Fruit fly (Drosophila melanogaster) whole organism, embryonic: ENCODE data around the gene AlkB.

Experiments
- Bteb2 ChIP-seq: fragments of 200-800 bp; sonication (Bioruptor generic); optimal IDR thresholded peaks from 2 replicates; lab custom pipeline; 2016; ENCODE audit warnings: missing biosample characterization, missing genetic modification characterization
- CG10147 ChIP-seq: fragments of 200-800 bp; sonication (Bioruptor generic); optimal IDR thresholded peaks from 2 replicates; lab custom pipeline; 2019; ENCODE audit warnings: missing biosample characterization, mild to moderate bottlenecking, missing genetic modification characterization, moderate library complexity
- CG10462 ChIP-seq: fragments of 200-800 bp; sonication (Bioruptor generic); optimal IDR thresholded peaks from 2 replicates; lab custom pipeline; 2016; ENCODE audit warnings: missing biosample characterization, missing genetic modification characterization
- CG11695 ChIP-seq: fragments of 200-800 bp; sonication (Bioruptor generic); IDR thresholded peaks from 3 replicates; pipeline ENCODE4 v1.3.6; 2022; ENCODE audit warnings: missing biosample characterization, missing genetic modification characterization
- CG12659 ChIP-seq: fragments of 200-800 bp; sonication (Bioruptor generic); optimal IDR thresholded peaks from 3 replicates; lab custom pipeline; 2017; ENCODE audit warnings: mild to moderate bottlenecking, missing biosample characterization, missing genetic modification reagents, missing genetic modification characterization
- CG13123 ChIP-seq: fragments of 200-800 bp; sonication (Bioruptor generic); optimal IDR thresholded peaks from 2 replicates; lab custom pipeline; 2016; ENCODE audit warnings: missing biosample characterization, missing genetic modification characterization
- CG13287 ChIP-seq: fragments of 200-800 bp; sonication (Bioruptor generic); IDR thresholded peaks from 2 replicates; pipeline ENCODE4 v1.3.6; 2022; ENCODE audit warnings: missing biosample characterization, missing genetic modification characterization; ENCODE audit not compliant: partially characterized antibody
- CG15514 ChIP-seq: fragments of 200-800 bp; sonication (Bioruptor generic); optimal IDR thresholded peaks from 3 replicates; lab custom pipeline; 2017; ENCODE audit warnings: missing biosample characterization, missing genetic modification characterization, mild to moderate bottlenecking, moderate library complexity, missing genetic modification reagents
- CG1647 ChIP-seq: fragments of 200-800 bp; sonication (Bioruptor generic); optimal IDR thresholded peaks from 3 replicates; lab custom pipeline; 2016; ENCODE audit warnings: missing biosample characterization, missing genetic modification characterization
- CG17385 ChIP-seq: fragments of 200-800 bp; sonication (Bioruptor generic); optimal IDR thresholded peaks from 3 replicates; lab custom pipeline; 2018; ENCODE audit warnings: missing biosample characterization, mild to moderate bottlenecking, missing genetic modification characterization
- CG1792 ChIP-seq: fragments of 200-800 bp; sonication (Bioruptor generic); optimal IDR thresholded peaks from 2 replicates; lab custom pipeline; 2016; ENCODE audit warnings: missing biosample characterization, missing genetic modification characterization
- CG18764 ChIP-seq: fragments of 200-800 bp; sonication (Bioruptor generic); optimal IDR thresholded peaks from 3 replicates; lab custom pipeline; 2016; ENCODE audit warnings: missing biosample characterization, missing genetic modification characterization
- CG2889 ChIP-seq: fragments of 200-800 bp; sonication (Bioruptor generic); IDR thresholded peaks from 3 replicates; pipeline ENCODE4 v1.3.6; 2022; ENCODE audit warnings: missing biosample characterization, missing genetic modification characterization
- CG33213 ChIP-seq: fragments of 200-800 bp; sonication (Bioruptor generic); optimal IDR thresholded peaks from 3 replicates; lab custom pipeline; 2016; ENCODE audit warnings: missing biosample characterization, missing genetic modification characterization
- CG34224 ChIP-seq: fragments of 200-800 bp; sonication (Bioruptor generic); IDR thresholded peaks from 3 replicates; pipeline ENCODE4 v1.3.6; 2022; ENCODE audit warnings: missing biosample characterization, missing genetic modification characterization; ENCODE audit not compliant: partially characterized antibody
- CG3838 ChIP-seq: fragments of 200-800 bp; sonication (Bioruptor generic); optimal IDR thresholded peaks from 3 replicates; lab custom pipeline; 2016; ENCODE audit warnings: missing biosample characterization, missing genetic modification characterization
- CG5245 ChIP-seq: fragments of 200-800 bp; sonication (Bioruptor generic); optimal IDR thresholded peaks from 3 replicates; lab custom pipeline; 2016; ENCODE audit warnings: missing biosample characterization, missing genetic modification characterization
- CG9727 ChIP-seq: fragments of 200-800 bp; sonication (Bioruptor generic); optimal IDR thresholded peaks from 3 replicates; lab custom pipeline; 2017; ENCODE audit warnings: missing biosample characterization, mild to moderate bottlenecking, missing genetic modification characterization
- Camta ChIP-seq: fragments of 200-800 bp; sonication (Bioruptor generic); optimal IDR thresholded peaks from 2 replicates; lab custom pipeline; 2016; ENCODE audit warnings: missing biosample characterization, missing genetic modification characterization
- HLH3B ChIP-seq: fragments of 200-800 bp; sonication (Bioruptor generic); IDR thresholded peaks from 2 replicates; pipeline ENCODE4 v1.3.6; 2022; ENCODE audit warnings: missing biosample characterization, missing genetic modification characterization
- HLH54F ChIP-seq: fragments of 200-800 bp; sonication (Bioruptor generic); optimal IDR thresholded peaks from 3 replicates; lab custom pipeline; 2016; ENCODE audit warnings: missing biosample characterization, missing genetic modification characterization
- HLHmδ ChIP-seq: fragments of 200-800 bp; sonication (Bioruptor generic); optimal IDR thresholded peaks from 2 replicates; lab custom pipeline; 2018; ENCODE audit warnings: missing biosample characterization, mild to moderate bottlenecking, missing genetic modification characterization, moderate library complexity
- HmgD ChIP-seq: fragments of 200-800 bp; sonication (Bioruptor generic); optimal IDR thresholded peaks from 3 replicates; lab custom pipeline; 2016; ENCODE audit warnings: missing biosample characterization, missing genetic modification characterization
- HmgZ ChIP-seq: fragments of 200-800 bp; sonication (Bioruptor generic); optimal IDR thresholded peaks from 2 replicates; lab custom pipeline; 2018; ENCODE audit warnings: missing biosample characterization, mild to moderate bottlenecking, missing genetic modification characterization
- Hmr ChIP-seq: fragments of 200-800 bp; sonication (Bioruptor generic); optimal IDR thresholded peaks from 3 replicates; lab custom pipeline; 2017; ENCODE audit warnings: mild to moderate bottlenecking, missing biosample characterization, missing genetic modification reagents, missing genetic modification characterization
- Hr51 ChIP-seq, 2 experiments: fragments of 200-800 bp; sonication (Bioruptor generic); optimal IDR thresholded peaks; 2 replicates in 1 of 2; 3 replicates in 1 of 2; lab custom pipeline; 2016 to 2018; ENCODE audit warnings: missing biosample characterization in 2 of 2, missing genetic modification characterization in 2 of 2, mild to moderate bottlenecking in 1 of 2, moderate library complexity in 1 of 2
- NK7.1 ChIP-seq: fragments of 200-800 bp; sonication (Bioruptor generic); optimal IDR thresholded peaks from 3 replicates; lab custom pipeline; 2016; ENCODE audit warnings: missing biosample characterization, missing genetic modification characterization
- Nf-YA ChIP-seq: fragments of 200-800 bp; sonication (Bioruptor generic); IDR thresholded peaks from 2 replicates; pipeline ENCODE4 v1.3.6; 2022; ENCODE audit warnings: missing biosample characterization, missing genetic modification characterization
- Nf-YB ChIP-seq: fragments of 200-800 bp; sonication (Bioruptor generic); optimal IDR thresholded peaks from 3 replicates; lab custom pipeline; 2019; ENCODE audit warnings: missing biosample characterization, mild to moderate bottlenecking, missing genetic modification characterization, moderate library complexity
- Nf-YC ChIP-seq: fragments of 200-800 bp; optimal IDR thresholded peaks from 3 replicates; lab custom pipeline; 2019; ENCODE audit warnings: missing biosample characterization, mild to moderate bottlenecking, missing genetic modification characterization, moderate library complexity
- Rfx ChIP-seq: fragments of 200-800 bp; sonication (Bioruptor generic); IDR thresholded peaks from 2 replicates; pipeline ENCODE4 v1.3.6; 2022; ENCODE audit warnings: missing biosample characterization, missing genetic modification characterization
- amos ChIP-seq: fragments of 200-800 bp; sonication (Bioruptor generic); IDR thresholded peaks from 2 replicates; pipeline ENCODE4 v1.3.6; 2022; ENCODE audit warnings: missing biosample characterization, missing genetic modification characterization; ENCODE audit not compliant: partially characterized antibody
- chinmo ChIP-seq: fragments of 200-800 bp; sonication (Bioruptor generic); IDR thresholded peaks from 4 replicates; pipeline ENCODE4 v1.3.6; 2022; ENCODE audit warnings: missing biosample characterization, missing genetic modification characterization; ENCODE audit not compliant: partially characterized antibody
- gce ChIP-seq: fragments of 200-800 bp; sonication (Bioruptor generic); IDR thresholded peaks from 3 replicates; pipeline ENCODE4 v1.3.6; 2022; ENCODE audit warnings: missing biosample characterization, missing genetic modification characterization
- grn ChIP-seq: fragments of 200-800 bp; sonication (Bioruptor generic); optimal IDR thresholded peaks from 3 replicates; lab custom pipeline; 2017; ENCODE audit warnings: missing biosample characterization, missing genetic modification characterization
- ham ChIP-seq: fragments of 200-800 bp; sonication (Bioruptor generic); IDR thresholded peaks from 2 replicates; pipeline ENCODE4 v1.3.6; 2022; ENCODE audit warnings: missing biosample characterization, missing genetic modification characterization
- inv ChIP-seq: fragments of 200-800 bp; sonication (Bioruptor generic); IDR thresholded peaks from 2 replicates; pipeline ENCODE4 v1.3.6; 2022; ENCODE audit warnings: missing biosample characterization, missing genetic modification characterization; ENCODE audit not compliant: partially characterized antibody
- kni ChIP-seq: fragments of 200-800 bp; sonication (Bioruptor generic); optimal IDR thresholded peaks from 3 replicates; lab custom pipeline; 2017; ENCODE audit warnings: mild to moderate bottlenecking, missing biosample characterization, missing genetic modification reagents, missing genetic modification characterization
- lola ChIP-seq, 3 experiments: fragments of >200 bp in 2 of 3; fragments of 200-800 bp in 1 of 3; sonication (Bioruptor generic) in 1 of 3; optimal IDR thresholded peaks; 2 replicates each; lab custom pipeline; 2017 to 2019; ENCODE audit warnings: missing biosample characterization in 3 of 3, missing genetic modification characterization in 3 of 3, mild to moderate bottlenecking in 1 of 3, moderate library complexity in 1 of 3
- otp ChIP-seq: fragments of 200-800 bp; sonication (Bioruptor generic); IDR thresholded peaks from 3 replicates; pipeline ENCODE4, ENCODE4 v1.3.6; 2022; ENCODE audit warnings: missing biosample characterization, missing genetic modification characterization
- pho ChIP-seq: fragments of 200-800 bp; sonication (Bioruptor generic); optimal IDR thresholded peaks from 2 replicates; lab custom pipeline; 2016; ENCODE audit warnings: missing biosample characterization, missing genetic modification characterization
- psq ChIP-seq: fragments of 200-800 bp; sonication (Bioruptor generic); optimal IDR thresholded peaks from 2 replicates; lab custom pipeline; 2017; ENCODE audit warnings: missing biosample characterization, missing genetic modification characterization
- sens ChIP-seq: fragments of 200-800 bp; sonication (Bioruptor generic); peaks from one replicate; lab custom pipeline; 2016; ENCODE audit warnings: missing biosample characterization, missing genetic modification characterization
- slp2 ChIP-seq: fragments of 200-800 bp; sonication (Bioruptor generic); optimal IDR thresholded peaks from 2 replicates; lab custom pipeline; 2016; ENCODE audit warnings: missing biosample characterization, missing genetic modification characterization
- sna ChIP-seq: fragments of 200-800 bp; sonication (Bioruptor generic); IDR thresholded peaks from 2 replicates; pipeline ENCODE4 v1.3.6; 2022; ENCODE audit warnings: missing biosample characterization, missing genetic modification characterization; ENCODE audit not compliant: partially characterized antibody
- toy ChIP-seq: fragments of 200-800 bp; sonication (Bioruptor generic); IDR thresholded peaks from 2 replicates; pipeline ENCODE4 v1.3.6; 2022; ENCODE audit warnings: missing biosample characterization, missing genetic modification characterization
- vvl ChIP-seq: fragments of 200-800 bp; sonication (Bioruptor generic); IDR thresholded peaks from 2 replicates; pipeline ENCODE4 v1.3.6; 2022; ENCODE audit warnings: missing biosample characterization, missing genetic modification characterization

Gene AlkB

DNA sequence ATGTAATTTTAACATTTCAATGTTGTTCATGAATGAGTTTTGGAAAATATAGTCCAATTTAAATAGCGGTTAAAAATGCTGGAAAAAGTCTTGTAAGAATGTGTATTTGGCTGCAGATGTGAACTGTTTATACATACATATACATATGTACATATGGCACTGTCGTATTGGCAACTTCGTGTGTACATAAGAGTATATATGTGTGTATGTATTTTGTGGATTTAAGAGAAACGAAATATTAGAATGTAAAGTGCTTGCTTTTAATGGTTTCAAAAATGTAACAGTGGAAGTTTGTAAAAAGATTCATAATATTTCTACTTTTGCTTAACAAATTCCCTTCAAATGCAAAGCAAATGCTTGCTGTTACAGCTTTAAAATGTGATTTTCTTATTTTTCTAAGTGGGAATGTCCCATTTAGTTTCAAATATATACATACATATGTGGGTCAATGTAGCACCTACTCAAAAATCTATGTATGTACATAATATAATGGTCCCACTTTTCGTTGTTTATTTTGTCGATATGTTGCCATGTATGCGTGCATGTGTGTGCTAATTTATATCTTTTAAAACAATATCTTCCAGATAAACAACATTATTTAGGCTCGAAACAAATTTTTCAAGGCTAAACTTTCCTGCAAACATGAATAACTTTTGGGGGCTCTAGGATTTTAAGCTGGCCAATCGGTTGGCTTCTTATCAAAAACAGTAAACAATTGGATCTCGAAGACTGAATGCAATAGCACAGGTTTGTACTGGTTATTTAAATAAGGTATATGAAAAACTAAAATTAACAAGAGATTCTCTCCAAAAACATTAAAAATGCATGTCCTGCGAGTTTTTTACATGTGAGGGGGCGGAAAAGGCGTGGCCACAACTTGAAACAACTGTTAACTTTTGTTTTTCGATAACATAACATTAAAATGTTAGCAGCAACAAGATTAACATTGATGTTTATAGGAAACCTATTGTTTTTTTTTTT, 11.8 kb upstream of the AlkB start (continued):
- TF ChIP-seq lola (GFP tag; optimal IDR thresholded peaks at IDR 0.05; lab: Kevin White, UChicago) (no peak), Rfx (GFP tag; lab: Robert Waterston, UW) (peak; percentile 65; the same call in 1 of the 2 replicates), CG15514 (peak; percentile 78), HLHmδ (GFP tag; lab: Kevin White, UChicago) (no peak), Bteb2 (GFP tag; lab: Kevin White, UChicago) (peak; percentile 75), CG18764 (GFP tag; lab: Kevin White, UChicago) (peak; percentile 54), toy (GFP tag; lab: Robert Waterston, UW) (no peak), Nf-YA (GFP tag; lab: Robert Waterston, UW) (peak; percentile 44; the same call in 1 of the 2 replicates), Camta (GFP tag; lab: Kevin White, UChicago) (peak; percentile 41), grn (GFP tag; lab: Kevin White, UChicago) (peak; percentile 48), psq (GFP tag; lab: Kevin White, UChicago) (peak; percentile 3), CG1647 (peak; percentile 41), CG11695 (GFP tag; lab: Robert Waterston, UW) (peak; percentile 61; the same call in 1 of the 3 replicates), pho (GFP tag; lab: Kevin White, UChicago) (peak; percentile 38), HLH3B (GFP tag; lab: Robert Waterston, UW) (peak; percentile 47; the same call in 1 of the 2 replicates), CG9727 (peak; percentile 63), CG13123 (peak; percentile 38), CG3838 (GFP tag; lab: Kevin White, UChicago) (peak; percentile 34), HmgZ (peak; percentile 80), CG1792 (GFP tag; lab: Kevin White, UChicago) (peak; percentile 73), vvl (GFP tag; lab: Robert Waterston, UW) (peak; percentile 49; the same call in 1 of the 2 replicates), Nf-YB (GFP tag; lab: Kevin White, UChicago) (peak; percentile 46), HLH54F (GFP tag; lab: Kevin White, UChicago) (no peak), ham (GFP tag; lab: Robert Waterston, UW) (no peak), gce (GFP tag; lab: Robert Waterston, UW) (peak; percentile 25; the same call in 1 of the 3 replicates), CG2889 (GFP tag; lab: Robert Waterston, UW) (no peak), Hr51 (GFP tag; optimal IDR thresholded peaks at IDR 0.05; lab: Kevin White, UChicago) (peak in 1 of 2 experiments; percentile 49)

DNA sequence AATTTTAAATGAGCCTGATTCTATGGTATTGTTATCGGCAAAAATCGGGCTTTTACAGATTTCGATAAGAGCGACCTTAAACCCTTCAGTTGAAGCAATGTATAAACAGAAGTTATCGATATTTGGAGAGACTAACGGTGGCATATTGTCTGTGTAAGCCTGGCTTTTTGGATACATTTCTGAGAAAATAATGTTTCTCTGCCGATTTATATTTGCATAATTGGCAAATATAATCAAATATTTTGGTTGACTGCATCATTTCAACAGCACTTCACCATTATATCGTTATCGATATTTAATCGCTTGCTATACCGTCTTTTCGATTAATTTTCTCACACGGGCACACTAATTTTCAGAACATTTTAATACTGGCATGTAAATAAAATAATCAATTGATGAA, 10.6 kb upstream of the AlkB start, which contains the start of gene CG16952:
Gene CG16952 (plus strand): TSS at position 341 of the 400 bp plus-strand sequence.
- TF ChIP-seq CG33213 (GFP tag; lab: Kevin White, UChicago) (peak; percentile 3), HmgD (peak; percentile 0), amos (peak; percentile 84; the same call in 1 of the 2 replicates), NK7.1 (no peak), Rfx (GFP tag; lab: Robert Waterston, UW) (0 out of 2 replicates have a peak, but pooled peaks have one; percentile 17), CG34224 (peak; percentile 85), inv (GFP tag; lab: Robert Waterston, UW) (peak; percentile 89), psq (GFP tag; lab: Kevin White, UChicago) (no peak), CG10462 (GFP tag; lab: Kevin White, UChicago) (peak; percentile 55), Nf-YC (no peak), CG10147 (GFP tag; lab: Kevin White, UChicago) (peak; percentile 4), slp2 (GFP tag; lab: Kevin White, UChicago) (no peak), CG17385 (GFP tag; lab: Kevin White, UChicago) (no peak), CG12659 (peak; percentile 57), CG13287 (GFP tag; lab: Robert Waterston, UW) (peak; percentile 91), sens (peak; percentile 64), Hmr (peak; percentile 10), otp (GFP tag; lab: Robert Waterston, UW) (no peak), kni (GFP tag; lab: Kevin White, UChicago) (no peak), chinmo (0 out of 4 replicates have a peak, but pooled peaks have one; percentile 59), CG5245 (GFP tag; lab: Kevin White, UChicago) (no peak), sna (peak; percentile 91)
